Worm (Caenorhabditis elegans) whole organism, L4 larva: ENCODE measurements around the gene Y57G11C.23.

Source experiments
- D1046.2 ChIP-seq: fragments of 200-800 bp; sonication (Bioruptor generic); IDR thresholded peaks from 2 replicates; pipeline ENCODE4 v1.3.6; 2022; ENCODE audit warnings: missing genetic modification characterization, missing compliant biosample characterization
- F10B5.3 ChIP-seq: sonication (generic microtip); optimal IDR thresholded peaks from 2 replicates; lab custom pipeline; 2016; ENCODE audit warnings: mild to moderate bottlenecking, missing genetic modification characterization, missing compliant biosample characterization
- F26F4.8 ChIP-seq: fragments of 200-800 bp; sonication (Bioruptor generic); conservative IDR thresholded peaks from 2 replicates; pipeline ENCODE4 v1.3.6; 2022; ENCODE audit warnings: missing genetic modification characterization, missing compliant biosample characterization
- F44E2.7 ChIP-seq: fragments of 200-800 bp; sonication (Bioruptor generic); IDR thresholded peaks from 2 replicates; pipeline ENCODE4 v2.1.2; 2022; ENCODE audit warnings: missing genetic modification characterization, missing compliant biosample characterization
- R02D3.7 ChIP-seq: fragments of 150-350 bp; sonication (generic microtip); optimal IDR thresholded peaks from 3 replicates; lab custom pipeline; 2014; ENCODE audit warnings: missing biosample characterization, missing genetic modification characterization
- Y48G9A.11 ChIP-seq: fragments of 200-800 bp; sonication (Bioruptor generic); IDR thresholded peaks from 2 replicates; pipeline ENCODE4 v1.3.6; 2022; ENCODE audit warnings: missing genetic modification reagents, missing genetic modification characterization, missing compliant biosample characterization
- Y5F2A.4 ChIP-seq: fragments of 200-800 bp; sonication (Bioruptor generic); optimal IDR thresholded peaks from 2 replicates; lab custom pipeline; 2018; ENCODE audit warnings: mild to moderate bottlenecking, missing genetic modification characterization, missing compliant biosample characterization
- Y75B8A.6 ChIP-seq: fragments of 200-800 bp; sonication (Bioruptor generic); IDR thresholded peaks from 2 replicates; pipeline ENCODE4 v1.3.6; 2022; ENCODE audit warnings: missing genetic modification reagents, missing genetic modification characterization, missing compliant biosample characterization
- aly-2 ChIP-seq: sonication (generic microtip); optimal IDR thresholded peaks from 2 replicates; lab custom pipeline; 2018; ENCODE audit warnings: missing biosample characterization, missing genetic modification characterization
- ama-1 ChIP-seq: fragments of 150-350 bp; optimal IDR thresholded peaks from 2 replicates; lab custom pipeline; 2014; ENCODE audit warnings: inconsistent platforms, mixed read lengths
- attf-4 ChIP-seq: sonication (generic microtip); optimal IDR thresholded peaks from 3 replicates; lab custom pipeline; 2017; ENCODE audit warnings: missing biosample characterization, missing genetic modification characterization
- ceh-44 ChIP-seq: fragments of 200-800 bp; sonication (Bioruptor generic); IDR thresholded peaks from 2 replicates; pipeline ENCODE4 v1.3.6; 2022; ENCODE audit warnings: missing genetic modification reagents, missing genetic modification characterization, missing compliant biosample characterization
- ceh-82 ChIP-seq: sonication (generic microtip); optimal IDR thresholded peaks from 2 replicates; lab custom pipeline; 2017; ENCODE audit warnings: missing biosample characterization, missing genetic modification characterization
- ces-1 ChIP-seq: fragments of 150-350 bp; sonication (generic microtip); optimal IDR thresholded peaks from 4 replicates; lab custom pipeline; 2014; ENCODE audit warnings: missing biosample characterization, missing genetic modification reagents, missing genetic modification characterization
- cey-2 ChIP-seq: sonication (generic microtip); optimal IDR thresholded peaks from 3 replicates; lab custom pipeline; 2017; ENCODE audit warnings: missing genetic modification characterization, mild to moderate bottlenecking, missing compliant biosample characterization, antibody characterized with exemption, borderline replicate concordance; ENCODE audit not compliant: insufficient read depth
- daf-12 ChIP-seq: fragments of 150-350 bp; optimal IDR thresholded peaks from 2 replicates; lab custom pipeline; 2014; ENCODE audit warnings: missing biosample characterization, missing genetic modification reagents, missing genetic modification characterization
- daf-16 ChIP-seq, 3 experiments: sonication (generic microtip); optimal IDR thresholded peaks; 2 replicates each; lab custom pipeline; 2016 to 2017; ENCODE audit warnings: missing genetic modification characterization in 3 of 3, missing genetic modification reagents in 3 of 3, mild to moderate bottlenecking in 2 of 3, missing compliant biosample characterization in 2 of 3, missing biosample characterization in 1 of 3, moderate library complexity in 1 of 3
- daf-8 ChIP-seq: fragments of 200-800 bp; sonication (Bioruptor generic); IDR thresholded peaks from 2 replicates; pipeline ENCODE4 v1.3.6; 2022; ENCODE audit warnings: missing genetic modification characterization, missing compliant biosample characterization
- dmd-6 ChIP-seq: fragments of 200-800 bp; sonication (Bioruptor generic); IDR thresholded peaks from 2 replicates; pipeline ENCODE4 v1.3.6; 2022; ENCODE audit warnings: missing genetic modification reagents, missing genetic modification characterization, missing compliant biosample characterization
- dmd-9 ChIP-seq: fragments of 200-800 bp; sonication (Bioruptor generic); IDR thresholded peaks from 2 replicates; pipeline ENCODE4 v1.3.6; 2022; ENCODE audit warnings: missing genetic modification reagents, missing genetic modification characterization, missing compliant biosample characterization
- duxl-1 ChIP-seq: sonication (generic microtip); optimal IDR thresholded peaks from 2 replicates; lab custom pipeline; 2016; ENCODE audit warnings: mild to moderate bottlenecking, missing genetic modification characterization, moderate library complexity, missing compliant biosample characterization; ENCODE audit not compliant: poor library complexity
- dve-1 ChIP-seq: sonication (generic microtip); optimal IDR thresholded peaks from 2 replicates; lab custom pipeline; 2017; ENCODE audit warnings: antibody characterized with exemption, mild to moderate bottlenecking, missing genetic modification characterization, missing compliant biosample characterization; ENCODE audit not compliant: insufficient read depth
- egl-27 ChIP-seq: sonication (generic microtip); optimal IDR thresholded peaks from 3 replicates; lab custom pipeline; 2017; ENCODE audit warnings: missing biosample characterization, missing genetic modification reagents, missing genetic modification characterization
- fkh-10 ChIP-seq: fragments of 150-350 bp; optimal IDR thresholded peaks from 2 replicates; lab custom pipeline; 2014; ENCODE audit warnings: missing biosample characterization, missing genetic modification reagents, missing genetic modification characterization
- gei-8 ChIP-seq: fragments of 200-800 bp; sonication (Bioruptor generic); optimal IDR thresholded peaks from 2 replicates; lab custom pipeline; 2018; ENCODE audit warnings: mild to moderate bottlenecking, missing genetic modification characterization, missing compliant biosample characterization
- hlh-11 ChIP-seq: fragments of 200-800 bp; sonication (Bioruptor generic); optimal IDR thresholded peaks from 2 replicates; lab custom pipeline; 2018; ENCODE audit warnings: mild to moderate bottlenecking, missing genetic modification characterization, missing compliant biosample characterization
- jun-1 ChIP-seq: fragments of 150-350 bp; optimal IDR thresholded peaks from 2 replicates; lab custom pipeline; 2014; ENCODE audit warnings: missing biosample characterization, missing genetic modification reagents, missing genetic modification characterization
- lim-7 ChIP-seq: fragments of 200-800 bp; sonication (Bioruptor generic); IDR thresholded peaks from 2 replicates; pipeline ENCODE4 v1.3.6; 2022; ENCODE audit warnings: missing genetic modification characterization, missing compliant biosample characterization
- lin-13 ChIP-seq: fragments of 150-350 bp; optimal IDR thresholded peaks from 2 replicates; lab custom pipeline; 2014; ENCODE audit warnings: missing biosample characterization, missing genetic modification reagents, missing genetic modification characterization
- lin-29 ChIP-seq: fragments of 200-800 bp; sonication (Bioruptor generic); IDR thresholded peaks from 2 replicates; pipeline ENCODE4 v1.3.6; 2022; ENCODE audit warnings: missing genetic modification reagents, missing genetic modification characterization, missing compliant biosample characterization
- lin-38 ChIP-seq: fragments of 200-800 bp; sonication (Bioruptor generic); IDR thresholded peaks from 2 replicates; pipeline ENCODE4 v1.3.6; 2022; ENCODE audit warnings: missing genetic modification reagents, missing genetic modification characterization, missing compliant biosample characterization
- lir-3 ChIP-seq: sonication (generic microtip); optimal IDR thresholded peaks from 2 replicates; lab custom pipeline; 2016; ENCODE audit warnings: mild to moderate bottlenecking, missing genetic modification characterization, missing compliant biosample characterization
- lsy-2 ChIP-seq, 2 experiments: fragments of 150-350 bp in 1 of 2; sonication (generic microtip) in 1 of 2; optimal IDR thresholded peaks; 2 replicates each; lab custom pipeline; 2014 to 2017; ENCODE audit warnings: missing biosample characterization in 2 of 2, missing genetic modification characterization in 2 of 2
- mdl-1 ChIP-seq, 2 experiments: fragments of 150-350 bp in 1 of 2; sonication (generic microtip) in 1 of 2; optimal IDR thresholded peaks; 2 replicates each; lab custom pipeline; 2014 to 2017; ENCODE audit warnings: missing biosample characterization in 2 of 2, missing genetic modification characterization in 2 of 2
- mep-1 ChIP-seq: fragments of 150-350 bp; sonication (generic microtip); optimal IDR thresholded peaks from 3 replicates; lab custom pipeline; 2014; ENCODE audit warnings: missing biosample characterization, missing genetic modification characterization
- nhr-102 ChIP-seq: sonication (generic microtip); optimal IDR thresholded peaks from 2 replicates; lab custom pipeline; 2016; ENCODE audit warnings: mild to moderate bottlenecking, missing genetic modification characterization, moderate library complexity, missing compliant biosample characterization
- nhr-25 ChIP-seq: sonication (generic microtip); optimal IDR thresholded peaks from 2 replicates; lab custom pipeline; 2017; ENCODE audit warnings: missing genetic modification characterization, mild to moderate bottlenecking, missing compliant biosample characterization, antibody characterized with exemption, moderate library complexity, borderline replicate concordance; ENCODE audit not compliant: insufficient read depth
- nhr-28 ChIP-seq: fragments of 150-350 bp; optimal IDR thresholded peaks from 2 replicates; lab custom pipeline; 2014; ENCODE audit warnings: missing biosample characterization, missing genetic modification characterization
- nhr-41 ChIP-seq: fragments of 200-800 bp; sonication (Bioruptor generic); IDR thresholded peaks from 2 replicates; pipeline ENCODE4 v1.3.6; 2022; ENCODE audit warnings: missing genetic modification reagents, missing genetic modification characterization, missing compliant biosample characterization
- nhr-48 ChIP-seq: sonication (generic microtip); optimal IDR thresholded peaks from 2 replicates; lab custom pipeline; 2016; ENCODE audit warnings: mild to moderate bottlenecking, missing genetic modification characterization, missing compliant biosample characterization
- nhr-77 ChIP-seq: fragments of 150-350 bp; optimal IDR thresholded peaks from 2 replicates; lab custom pipeline; 2014; ENCODE audit warnings: missing biosample characterization, missing genetic modification characterization
- pqm-1 ChIP-seq: sonication (generic microtip); optimal IDR thresholded peaks from 2 replicates; lab custom pipeline; 2017; ENCODE audit warnings: missing biosample characterization, missing genetic modification characterization
- saeg-2 ChIP-seq: fragments of 200-800 bp; sonication (Bioruptor generic); IDR thresholded peaks from 2 replicates; pipeline ENCODE4 v1.3.6; 2022; ENCODE audit warnings: missing genetic modification reagents, missing genetic modification characterization, missing compliant biosample characterization
- set-16 ChIP-seq: fragments of 200-800 bp; sonication (Bioruptor generic); IDR thresholded peaks from 2 replicates; pipeline ENCODE4 v1.3.6; 2022; ENCODE audit warnings: missing genetic modification reagents, missing genetic modification characterization, missing compliant biosample characterization
- spr-1 ChIP-seq: sonication (generic microtip); optimal IDR thresholded peaks from 2 replicates; lab custom pipeline; 2016; ENCODE audit warnings: mild to moderate bottlenecking, missing genetic modification characterization, missing compliant biosample characterization
- tag-97 ChIP-seq: fragments of 200-800 bp; sonication (Bioruptor generic); IDR thresholded peaks from 2 replicates; pipeline ENCODE4 v1.3.6; 2022; ENCODE audit warnings: missing genetic modification characterization, missing compliant biosample characterization
- unc-130 ChIP-seq: sonication (generic microtip); optimal IDR thresholded peaks from 2 replicates; lab custom pipeline; 2016; ENCODE audit warnings: missing genetic modification reagents, missing genetic modification characterization, missing compliant biosample characterization
- unc-39 ChIP-seq: sonication (generic microtip); optimal IDR thresholded peaks from 2 replicates; lab custom pipeline; 2017; ENCODE audit warnings: missing biosample characterization, missing genetic modification characterization
- vab-7 ChIP-seq: fragments of 200-800 bp; sonication (Bioruptor generic); IDR thresholded peaks from 2 replicates; pipeline ENCODE4 v1.3.6; 2022; ENCODE audit warnings: missing genetic modification reagents, missing genetic modification characterization, missing compliant biosample characterization
- zfp-3 ChIP-seq: fragments of 200-800 bp; sonication (Bioruptor generic); conservative IDR thresholded peaks from 2 replicates; pipeline ENCODE4 v1.3.6; 2022; ENCODE audit warnings: missing genetic modification reagents, missing genetic modification characterization, missing compliant biosample characterization
- zip-11 ChIP-seq: fragments of 200-800 bp; sonication (Bioruptor generic); IDR thresholded peaks from 2 replicates; pipeline ENCODE4 v1.3.6; 2022; ENCODE audit warnings: missing genetic modification characterization, missing compliant biosample characterization
- ztf-11 ChIP-seq: fragments of 150-350 bp; optimal IDR thresholded peaks from 2 replicates; lab custom pipeline; 2014; ENCODE audit warnings: missing biosample characterization, missing genetic modification characterization

Gene Y57G11C.23

DNA sequence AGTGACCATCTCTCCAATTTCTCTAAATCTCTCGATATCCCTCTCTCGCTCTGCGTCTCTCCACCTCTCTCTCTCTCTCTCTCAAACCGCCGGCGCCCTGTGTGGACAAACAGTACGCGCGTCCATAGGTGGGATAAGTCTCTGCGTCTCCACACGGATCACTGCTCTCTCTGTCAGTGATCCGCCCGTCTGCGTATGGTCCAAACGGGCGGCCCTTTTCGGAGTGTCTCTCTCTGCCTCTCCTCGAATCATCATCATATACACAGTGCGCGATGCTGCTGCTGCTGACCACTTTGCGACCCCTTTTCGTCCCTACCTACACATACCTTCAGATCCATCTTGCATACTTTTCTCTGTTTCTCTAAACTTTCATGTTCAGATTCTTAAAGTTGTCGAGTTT, 10.7 kb upstream of the Y57G11C.23 start (continued):
- TF ChIP-seq zip-11 (GFP tag; lab: Robert Waterston, UW) (no peak), Y48G9A.11 (0 out of 2 replicates have a peak, but pooled peaks have one; percentile 26), F44E2.7 (GFP tag; lab: Robert Waterston, UW) (no peak), fkh-10 (GFP tag; lab: Kevin White, UChicago) (no peak), dmd-9 (GFP tag; lab: Robert Waterston, UW) (no peak), nhr-41 (GFP tag; lab: Robert Waterston, UW) (no peak), nhr-28 (peak; percentile 72), zfp-3 (GFP tag; lab: Robert Waterston, UW) (no peak), ces-1 (GFP tag; lab: Kevin White, UChicago) (no peak), F10B5.3 (tag; lab: Kevin White, UChicago) (no peak), hlh-11 (tag; lab: Kevin White, UChicago) (peak; percentile 78), spr-1 (tag; lab: Kevin White, UChicago) (peak; percentile 52), Y5F2A.4 (GFP tag; lab: Kevin White, UChicago) (no peak), aly-2 (tag; lab: Kevin White, UChicago) (no peak), pqm-1 (tag; lab: Kevin White, UChicago) (no peak), lin-13 (GFP tag; lab: Kevin White, UChicago) (no peak), tag-97 (GFP tag; lab: Robert Waterston, UW) (no peak), ztf-11 (tag; lab: Kevin White, UChicago) (no peak), duxl-1 (no peak), ceh-82 (tag; lab: Kevin White, UChicago) (no peak), lir-3 (tag; lab: Kevin White, UChicago) (no peak), R02D3.7 (tag; lab: Kevin White, UChicago) (no peak), lin-29 (GFP tag; lab: Robert Waterston, UW) (no peak), nhr-102 (tag; lab: Kevin White, UChicago) (no peak), lin-38 (GFP tag; lab: Robert Waterston, UW) (no peak), daf-12 (tag; lab: Kevin White, UChicago) (no peak), ama-1 (lab: Kevin White, UChicago) (no peak), lim-7 (no peak), cey-2 (tag; lab: Kevin White, UChicago) (no peak), ceh-44 (no peak), nhr-25 (tag; lab: Kevin White, UChicago) (peak; percentile 65), unc-39 (tag; lab: Kevin White, UChicago) (no peak), nhr-77 (tag; lab: Kevin White, UChicago) (no peak), daf-8 (GFP tag; lab: Robert Waterston, UW) (no peak), Y75B8A.6 (GFP tag; lab: Robert Waterston, UW) (no peak), dve-1 (tag; lab: Kevin White, UChicago) (no peak), set-16 (GFP tag; lab: Robert Waterston, UW) (peak; percentile 79), mdl-1 (tag; optimal IDR thresholded peaks at IDR 0.05; lab: Kevin White, UChicago) (peak in 1 of 2 experiments; percentile 35), egl-27 (tag; lab: Kevin White, UChicago) (no peak), daf-16 (GFP tag; optimal IDR thresholded peaks at IDR 0.05; lab: Kevin White, UChicago) (no peak), daf-16 (tag; optimal IDR thresholded peaks at IDR 0.05; lab: Kevin White, UChicago) (no peak), jun-1 (no peak), lsy-2 (tag; optimal IDR thresholded peaks at IDR 0.05; lab: Kevin White, UChicago) (peak in 1 of 2 experiments; percentile 34), dmd-6 (GFP tag; lab: Robert Waterston, UW) (no peak), gei-8 (GFP tag; lab: Kevin White, UChicago) (no peak), mep-1 (peak; percentile 31), vab-7 (GFP tag; lab: Robert Waterston, UW) (no peak), attf-4 (tag; lab: Kevin White, UChicago) (no peak), D1046.2 (GFP tag; lab: Robert Waterston, UW) (no peak), saeg-2 (GFP tag; lab: Robert Waterston, UW) (no peak), unc-130 (no peak), nhr-48 (tag; lab: Kevin White, UChicago) (peak; percentile 27), F26F4.8 (GFP tag; lab: Robert Waterston, UW) (no peak)
